Fruit fly (Drosophila melanogaster): ENCODE data around the gene CG32640.

CG32640 gene

DNA sequence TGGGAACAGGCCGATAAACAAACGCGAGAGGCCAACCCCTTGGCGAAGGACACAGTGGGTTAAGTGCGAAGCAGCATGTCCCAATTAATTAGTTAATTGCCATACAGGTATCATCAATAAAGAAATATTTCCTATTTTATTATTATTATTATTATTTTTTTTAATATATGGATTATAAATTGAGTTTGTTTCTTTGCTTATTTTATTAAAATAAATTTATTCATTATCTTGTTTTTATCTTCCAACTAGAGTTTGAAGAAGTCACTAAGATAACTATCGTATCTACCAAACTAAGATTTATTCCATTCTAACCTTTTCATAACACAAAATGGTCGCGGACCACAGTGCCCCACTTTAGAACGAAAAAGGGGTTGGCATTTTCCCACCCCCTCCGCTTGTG lies 30.3 kb downstream of the CG32640 start (continued):
- 0 out of 3 replicates have a peak, but pooled peaks have one; percentile 27 for TF ChIP-seq CG11695 (GFP tag; IDR thresholded peaks at IDR 0.05)
- peak; percentile 54 for TF ChIP-seq CG13424 (tag; optimal IDR thresholded peaks at IDR 0.05)
- peak; percentile 46 for TF ChIP-seq CG9727 (GFP tag; optimal IDR thresholded peaks at IDR 0.05)
- peak; percentile 29 for TF ChIP-seq ATbp (GFP tag; optimal IDR thresholded peaks at IDR 0.05)
- TF ChIP-seq Elba2 (GFP tag; optimal IDR thresholded peaks at IDR 0.05) = no peak
- TF ChIP-seq Hmr (GFP tag; optimal IDR thresholded peaks at IDR 0.05) = peak; percentile 59
- TF ChIP-seq Oli (tag; optimal IDR thresholded peaks at IDR 0.05) = peak; percentile 26
- peak; percentile 61 for TF ChIP-seq grau (tag; optimal IDR thresholded peaks at IDR 0.05)
- peak; percentile 51 for TF ChIP-seq lab (GFP tag; optimal IDR thresholded peaks at IDR 0.05)
- TF ChIP-seq CG9817 (tag; optimal IDR thresholded peaks at IDR 0.05) = no peak
- TF ChIP-seq CG15601 (tag; optimal IDR thresholded peaks at IDR 0.05) = peak; percentile 12
- peak; percentile 37 for TF ChIP-seq CG6813 (GFP tag; optimal IDR thresholded peaks at IDR 0.05)
- TF ChIP-seq CG10267 (tag; optimal IDR thresholded peaks at IDR 0.05) = peak; percentile 29
- TF ChIP-seq CG10209 (GFP tag; optimal IDR thresholded peaks at IDR 0.05) = peak; percentile 33
- TF ChIP-seq nmo (GFP tag; optimal IDR thresholded peaks at IDR 0.05) = peak; percentile 46
- TF ChIP-seq trem (tag; optimal IDR thresholded peaks at IDR 0.05) = peak; percentile 15
- TF ChIP-seq Hr39 (optimal IDR thresholded peaks at IDR 0.05) = no peak
- peak; percentile 50; the same call in 1 of the 3 replicates for TF ChIP-seq CG17361 (GFP tag; IDR thresholded peaks at IDR 0.05)
- TF ChIP-seq Rx (GFP tag; IDR thresholded peaks at IDR 0.05) = no peak
- TF ChIP-seq CG8478 (optimal IDR thresholded peaks at IDR 0.05) = no peak
- peak; percentile 28 for TF ChIP-seq sens (GFP tag)
- TF ChIP-seq CG17829 (tag; optimal IDR thresholded peaks at IDR 0.05) = peak; percentile 32
- 0 out of 2 replicates have a peak, but pooled peaks have one; percentile 21 for TF ChIP-seq Ptx1 (GFP tag; IDR thresholded peaks at IDR 0.05)
- TF ChIP-seq Meics (GFP tag; optimal IDR thresholded peaks at IDR 0.05) = peak; percentile 63
- peak; percentile 50 for TF ChIP-seq CG13296 (GFP tag; optimal IDR thresholded peaks at IDR 0.05)
- 0 out of 2 replicates have a peak, but pooled peaks have one; percentile 21 for TF ChIP-seq vvl (GFP tag; IDR thresholded peaks at IDR 0.05)
- no peak for TF ChIP-seq schlank (tag; optimal IDR thresholded peaks at IDR 0.05)
- TF ChIP-seq CG18619 (GFP tag; optimal IDR thresholded peaks at IDR 0.05) = peak; percentile 22
- TF ChIP-seq Dek (tag; optimal IDR thresholded peaks at IDR 0.05) = peak; percentile 1
- TF ChIP-seq CG9932 (GFP tag; IDR thresholded peaks at IDR 0.05) = no peak
- TF ChIP-seq Fer1 (GFP tag; optimal IDR thresholded peaks at IDR 0.05) = peak; percentile 58
- peak; percentile 28 for TF ChIP-seq Sox102F (GFP tag; optimal IDR thresholded peaks at IDR 0.05)
- peak; percentile 72 for TF ChIP-seq gem (tag; optimal IDR thresholded peaks at IDR 0.05)
- no peak for TF ChIP-seq HLH54F (GFP tag; optimal IDR thresholded peaks at IDR 0.05)

DNA sequence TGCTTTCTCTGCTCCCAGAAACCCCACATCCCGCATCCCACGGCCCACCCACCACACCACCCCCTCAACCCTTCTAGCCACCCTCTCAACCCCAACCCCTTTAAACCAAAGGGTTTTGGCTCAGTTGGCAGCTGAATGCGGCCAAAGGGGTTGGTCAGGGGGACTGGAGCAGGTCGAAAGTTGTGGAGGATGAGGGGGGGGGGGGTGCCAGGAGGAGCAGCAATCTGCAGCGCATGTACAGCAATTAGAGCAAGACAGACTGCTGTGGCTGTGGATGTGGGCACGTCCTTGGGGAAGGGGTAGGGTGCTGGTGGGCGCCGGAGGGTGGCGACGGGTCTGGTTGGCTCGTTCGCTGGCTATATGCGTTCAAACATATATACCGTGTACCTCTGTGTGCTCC lies 30.7 kb downstream of the CG32640 start:
- TF ChIP-seq Hr39 (optimal IDR thresholded peaks at IDR 0.05) (peak; percentile 50), CG12942 (GFP tag; optimal IDR thresholded peaks at IDR 0.05) (no peak), Hmx (GFP tag; optimal IDR thresholded peaks at IDR 0.05) (no peak), crol (GFP tag; IDR thresholded peaks at IDR 0.05) (peak; percentile 90), Dbx (GFP tag; IDR thresholded peaks at IDR 0.05) (0 out of 3 replicates have a peak, but pooled peaks have one; percentile 12), tup (GFP tag; optimal IDR thresholded peaks at IDR 0.05) (no peak), CG9437 (GFP tag; optimal IDR thresholded peaks at IDR 0.05) (no peak), D (optimal IDR thresholded peaks at IDR 0.05) (no peak), D (GFP tag; optimal IDR thresholded peaks at IDR 0.05) (no peak), CG5953 (GFP tag; IDR thresholded peaks at IDR 0.05) (peak; percentile 13; the same call in 1 of the 2 replicates), CG7839 (tag; optimal IDR thresholded peaks at IDR 0.05) (no peak), Lpt (GFP tag; optimal IDR thresholded peaks at IDR 0.05) (no peak), CG15479 (GFP tag; optimal IDR thresholded peaks at IDR 0.05) (no peak), CG9215 (GFP tag; IDR thresholded peaks at IDR 0.05) (no peak), abd-A (tag; optimal IDR thresholded peaks at IDR 0.05) (peak; percentile 68), CG1832 (GFP tag; optimal IDR thresholded peaks at IDR 0.05) (peak; percentile 33), Bdp1 (GFP tag; optimal IDR thresholded peaks at IDR 0.05) (no peak), ind (GFP tag; optimal IDR thresholded peaks at IDR 0.05) (no peak), bigmax (GFP tag; optimal IDR thresholded peaks at IDR 0.05) (no peak), CG8388 (GFP tag; optimal IDR thresholded peaks at IDR 0.05) (no peak)

Data from whole organism, embryonic.